Worm (Caenorhabditis elegans) whole organism, mixed stage, embryonic: ENCODE results near the gene F09B9.5.

Experiments used
- M03D4.4 ChIP-seq: sonication (generic microtip); optimal IDR thresholded peaks from 2 replicates; lab custom pipeline; 2017; ENCODE audit warnings: mild to moderate bottlenecking, missing genetic modification characterization, missing compliant biosample characterization
- bed-3 ChIP-seq: fragments of 200-800 bp; sonication (Bioruptor generic); optimal IDR thresholded peaks from 3 replicates; lab custom pipeline; 2018; ENCODE audit warnings: mild to moderate bottlenecking, missing genetic modification characterization, moderate library complexity, missing compliant biosample characterization
- blmp-1 ChIP-seq: fragments of 150-350 bp; optimal IDR thresholded peaks from 2 replicates; lab custom pipeline; 2014; ENCODE audit warnings: missing biosample characterization, missing genetic modification characterization
- ceh-39 ChIP-seq: fragments of 150-350 bp; optimal IDR thresholded peaks from 2 replicates; lab custom pipeline; 2014; ENCODE audit warnings: missing biosample characterization, missing genetic modification characterization
- ceh-43 ChIP-seq: fragments of 200-800 bp; sonication (Bioruptor generic); optimal IDR thresholded peaks from 2 replicates; lab custom pipeline; 2018; ENCODE audit warnings: mild to moderate bottlenecking, missing genetic modification characterization, moderate library complexity, missing compliant biosample characterization
- ceh-83 ChIP-seq: fragments of 200-800 bp; sonication (Bioruptor generic); optimal IDR thresholded peaks from 2 replicates; lab custom pipeline; 2018; ENCODE audit warnings: mild to moderate bottlenecking, missing genetic modification characterization, missing compliant biosample characterization
- ces-1 ChIP-seq: fragments of 150-350 bp; optimal IDR thresholded peaks from 2 replicates; lab custom pipeline; 2014; ENCODE audit warnings: missing biosample characterization, missing genetic modification reagents, missing genetic modification characterization
- cnd-1 ChIP-seq: fragments of 200-800 bp; sonication (Bioruptor generic); optimal IDR thresholded peaks from 2 replicates; lab custom pipeline; 2018; ENCODE audit warnings: mild to moderate bottlenecking, missing genetic modification characterization, missing compliant biosample characterization
- drap-1 ChIP-seq: fragments of 200-800 bp; sonication (Bioruptor generic); optimal IDR thresholded peaks from 3 replicates; lab custom pipeline; 2018; ENCODE audit warnings: mild to moderate bottlenecking, missing genetic modification characterization, missing compliant biosample characterization
- elt-1 ChIP-seq: sonication (generic microtip); optimal IDR thresholded peaks from 2 replicates; lab custom pipeline; 2017; ENCODE audit warnings: missing genetic modification characterization, mild to moderate bottlenecking, missing compliant biosample characterization, antibody characterized with exemption, moderate library complexity, borderline replicate concordance; ENCODE audit not compliant: insufficient read depth
- elt-3 ChIP-seq: fragments of 150-350 bp; optimal IDR thresholded peaks from 2 replicates; lab custom pipeline; 2014; ENCODE audit warnings: missing biosample characterization, missing genetic modification characterization
- flh-1 ChIP-seq: fragments of 200-800 bp; sonication (Bioruptor generic); optimal IDR thresholded peaks from 2 replicates; lab custom pipeline; 2018; ENCODE audit warnings: mild to moderate bottlenecking, missing genetic modification characterization, moderate library complexity, missing compliant biosample characterization
- ham-2 ChIP-seq: fragments of 200-800 bp; sonication (Bioruptor generic); optimal IDR thresholded peaks from 2 replicates; lab custom pipeline; 2018; ENCODE audit warnings: mild to moderate bottlenecking, missing genetic modification characterization, missing compliant biosample characterization
- hlh-1 ChIP-seq: fragments of 150-350 bp; optimal IDR thresholded peaks from 2 replicates; lab custom pipeline; 2014; ENCODE audit warnings: missing biosample characterization, missing genetic modification reagents, missing genetic modification characterization
- lin-13 ChIP-seq: fragments of 150-350 bp; optimal IDR thresholded peaks from 2 replicates; lab custom pipeline; 2014; ENCODE audit warnings: missing biosample characterization, missing genetic modification characterization
- lin-32 ChIP-seq: fragments of 200-800 bp; sonication (Bioruptor generic); optimal IDR thresholded peaks from 2 replicates; lab custom pipeline; 2018; ENCODE audit warnings: mild to moderate bottlenecking, missing genetic modification characterization, missing compliant biosample characterization
- lsy-2 ChIP-seq: fragments of 150-350 bp; optimal IDR thresholded peaks from 2 replicates; lab custom pipeline; 2014; ENCODE audit warnings: missing biosample characterization, missing genetic modification characterization
- mep-1 ChIP-seq: fragments of 150-350 bp; optimal IDR thresholded peaks from 2 replicates; lab custom pipeline; 2017; ENCODE audit warnings: missing biosample characterization, missing genetic modification reagents, missing genetic modification characterization, inconsistent platforms
- mls-2 ChIP-seq: sonication (generic microtip); optimal IDR thresholded peaks from 2 replicates; lab custom pipeline; 2016; ENCODE audit warnings: mild to moderate bottlenecking, missing genetic modification characterization, moderate library complexity, missing compliant biosample characterization
- nhr-12 ChIP-seq: fragments of 150-350 bp; optimal IDR thresholded peaks from 2 replicates; lab custom pipeline; 2014; ENCODE audit warnings: missing biosample characterization, missing genetic modification characterization
- nhr-2 ChIP-seq: fragments of 150-350 bp; optimal IDR thresholded peaks from 2 replicates; lab custom pipeline; 2014; ENCODE audit warnings: missing biosample characterization, missing genetic modification characterization
- nhr-237 ChIP-seq: fragments of 150-350 bp; optimal IDR thresholded peaks from 2 replicates; lab custom pipeline; 2014; ENCODE audit warnings: missing biosample characterization, missing genetic modification characterization
- nhr-28 ChIP-seq: fragments of 150-350 bp; optimal IDR thresholded peaks from 2 replicates; lab custom pipeline; 2014; ENCODE audit warnings: missing biosample characterization, missing genetic modification characterization
- nhr-76 ChIP-seq: sonication (generic microtip); optimal IDR thresholded peaks from 2 replicates; lab custom pipeline; 2017; ENCODE audit warnings: missing biosample characterization, missing genetic modification characterization
- pha-4 ChIP-seq: fragments of 150-350 bp; optimal IDR thresholded peaks from 2 replicates; lab custom pipeline; 2018; ENCODE audit warnings: missing biosample characterization, missing genetic modification reagents, missing genetic modification characterization
- sem-2 ChIP-seq: fragments of 200-800 bp; sonication (Bioruptor generic); optimal IDR thresholded peaks from 2 replicates; lab custom pipeline; 2018; ENCODE audit warnings: mild to moderate bottlenecking, missing genetic modification characterization, missing compliant biosample characterization
- snpc-4 ChIP-seq: fragments of 150-350 bp; optimal IDR thresholded peaks from 2 replicates; lab custom pipeline; 2014; ENCODE audit warnings: missing biosample characterization, missing genetic modification characterization
- sptf-1 ChIP-seq: sonication (generic microtip); optimal IDR thresholded peaks from 2 replicates; lab custom pipeline; 2017; ENCODE audit warnings: mild to moderate bottlenecking, missing genetic modification characterization, moderate library complexity, missing compliant biosample characterization
- tbx-8 ChIP-seq: fragments of 200-800 bp; sonication (Bioruptor generic); optimal IDR thresholded peaks from 2 replicates; lab custom pipeline; 2018; ENCODE audit warnings: mild to moderate bottlenecking, missing genetic modification characterization, moderate library complexity, missing compliant biosample characterization
- unc-120 ChIP-seq: sonication (generic microtip); optimal IDR thresholded peaks from 2 replicates; lab custom pipeline; 2017; ENCODE audit warnings: missing genetic modification characterization, missing compliant biosample characterization; ENCODE audit not compliant: poor library complexity, severe bottlenecking
- unc-39 ChIP-seq: fragments of 150-350 bp; optimal IDR thresholded peaks from 2 replicates; lab custom pipeline; 2014; ENCODE audit warnings: missing biosample characterization, missing genetic modification characterization
- unc-62 ChIP-seq: fragments of 150-350 bp; optimal IDR thresholded peaks from 2 replicates; lab custom pipeline; 2014; ENCODE audit warnings: missing biosample characterization, missing genetic modification reagents, missing genetic modification characterization
- zip-8 ChIP-seq: fragments of 150-350 bp; optimal IDR thresholded peaks from 2 replicates; lab custom pipeline; 2014; ENCODE audit warnings: missing biosample characterization, missing genetic modification characterization

F09B9.5 gene

DNA sequence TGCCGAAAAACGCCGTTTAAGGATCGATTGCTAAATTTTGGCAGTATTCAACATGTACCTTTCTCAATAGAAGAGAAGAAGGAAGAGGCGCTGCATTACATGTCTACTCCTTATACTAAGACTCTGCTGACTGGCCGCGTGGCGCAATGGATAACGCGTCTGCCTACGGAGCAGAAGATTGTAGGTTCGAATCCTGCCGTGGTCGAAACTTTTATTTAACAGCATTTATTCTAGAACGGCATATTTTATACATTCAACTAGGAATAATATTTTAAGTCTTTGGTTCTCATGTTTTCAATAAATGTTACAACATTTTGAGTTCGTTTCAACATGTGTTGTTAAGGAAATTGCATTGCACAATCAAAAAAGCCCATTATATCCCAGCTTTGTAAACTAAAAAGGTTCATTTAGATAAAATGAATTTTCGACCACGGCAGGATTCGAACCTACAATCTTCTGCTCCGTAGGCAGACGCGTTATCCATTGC lies 22.0 kb upstream of the F09B9.5 start:
- TF ChIP-seq flh-1 (GFP tag; lab: Kevin White, UChicago) (peak; percentile 21), ham-2 (GFP tag; lab: Kevin White, UChicago) (peak; percentile 59), pha-4 (tag; lab: Kevin White, UChicago) (peak; percentile 53), sem-2 (GFP tag; lab: Kevin White, UChicago) (peak; percentile 70), ces-1 (peak; percentile 23), bed-3 (GFP tag; lab: Kevin White, UChicago) (peak; percentile 65), elt-1 (tag; lab: Kevin White, UChicago) (peak; percentile 22), drap-1 (peak; percentile 86), unc-120 (tag; lab: Kevin White, UChicago) (peak; percentile 64), M03D4.4 (tag; lab: Kevin White, UChicago) (peak; percentile 84), cnd-1 (tag; lab: Kevin White, UChicago) (peak; percentile 81), ceh-43 (peak; percentile 29), lin-32 (peak; percentile 60), ceh-83 (GFP tag; lab: Kevin White, UChicago) (peak; percentile 88), mls-2 (peak; percentile 81), tbx-8 (GFP tag; lab: Kevin White, UChicago) (peak; percentile 49), mep-1 (tag; lab: Kevin White, UChicago) (peak; percentile 28), unc-62 (GFP tag; lab: Kevin White, UChicago) (peak; percentile 38), sptf-1 (peak; percentile 82)
- TF ChIP-seq, all 35 proteins: peak for 19; not testable (repeated sequence) for 16

DNA sequence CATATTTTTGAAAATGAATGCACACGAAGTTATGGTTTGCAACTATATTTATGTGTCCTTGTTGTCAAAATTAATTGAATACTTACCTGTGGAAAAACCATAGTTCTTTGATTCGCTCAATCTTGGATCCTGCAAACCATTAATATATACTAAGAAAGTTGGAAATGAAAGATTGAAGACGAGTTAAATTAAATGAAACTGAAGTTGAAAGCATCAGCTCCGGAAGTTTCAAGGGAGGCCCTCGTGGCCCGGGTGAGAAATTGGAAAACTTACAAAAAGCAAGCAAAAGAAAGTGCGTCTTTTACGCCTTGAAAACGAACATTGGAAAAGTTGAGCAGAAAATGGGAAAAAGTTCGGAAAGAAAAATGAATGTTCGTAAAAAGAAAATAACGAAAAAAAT lies 21.5 kb upstream of the F09B9.5 start, which contains the start of gene unc-58:
TSS of gene unc-58 (minus strand) at position 101 of the 400 bp plus-strand sequence.
- TF ChIP-seq unc-39 (tag; lab: Kevin White, UChicago) (no peak), cnd-1 (tag; lab: Kevin White, UChicago) (no peak)
- TF ChIP-seq, all 35 proteins: peak for 0

DNA sequence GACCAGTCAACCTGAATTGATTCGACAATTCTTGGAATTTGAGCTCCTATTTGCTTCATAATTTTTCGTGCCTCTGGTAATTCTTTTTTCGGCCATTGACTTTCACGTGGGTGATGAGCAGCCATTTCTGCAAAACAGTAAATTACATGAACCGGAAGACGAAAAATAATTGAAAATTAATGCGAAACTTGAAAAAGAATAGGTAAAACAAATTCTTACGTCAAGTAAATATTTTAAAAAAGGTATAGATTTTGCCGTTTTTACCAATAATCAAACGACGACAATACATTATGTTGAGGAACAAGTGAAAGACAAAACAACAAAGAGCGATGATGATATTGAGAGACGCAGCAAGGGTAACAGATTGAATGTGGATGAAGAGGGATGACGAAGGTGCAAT lies 16.1 kb upstream of the F09B9.5 start, which contains the start of gene moc-1:
TSS of gene moc-1 (minus strand) at position 127 of the 400 bp plus-strand sequence.
- no peak for TF ChIP-seq nhr-28 (tag; lab: Kevin White, UChicago)
- TF ChIP-seq mls-2: no peak
- TF ChIP-seq M03D4.4 (tag; lab: Kevin White, UChicago): no peak
- no peak for TF ChIP-seq ceh-43
- TF ChIP-seq elt-3: no peak
- TF ChIP-seq ham-2 (GFP tag; lab: Kevin White, UChicago): no peak
- TF ChIP-seq sptf-1: no peak
- TF ChIP-seq hlh-1 (tag; lab: Kevin White, UChicago): no peak
- TF ChIP-seq snpc-4 (tag; lab: Kevin White, UChicago): no peak
- TF ChIP-seq lsy-2: no peak
- TF ChIP-seq ceh-83 (GFP tag; lab: Kevin White, UChicago): no peak
- TF ChIP-seq bed-3 (GFP tag; lab: Kevin White, UChicago): no peak
- no peak for TF ChIP-seq ceh-39 (tag; lab: Kevin White, UChicago)
- no peak for TF ChIP-seq mep-1 (tag; lab: Kevin White, UChicago)
- no peak for TF ChIP-seq lin-13 (tag; lab: Kevin White, UChicago)
- TF ChIP-seq ces-1: no peak
- TF ChIP-seq zip-8: no peak
- TF ChIP-seq nhr-2 (tag; lab: Kevin White, UChicago): no peak
- no peak for TF ChIP-seq blmp-1 (tag; lab: Kevin White, UChicago)

DNA sequence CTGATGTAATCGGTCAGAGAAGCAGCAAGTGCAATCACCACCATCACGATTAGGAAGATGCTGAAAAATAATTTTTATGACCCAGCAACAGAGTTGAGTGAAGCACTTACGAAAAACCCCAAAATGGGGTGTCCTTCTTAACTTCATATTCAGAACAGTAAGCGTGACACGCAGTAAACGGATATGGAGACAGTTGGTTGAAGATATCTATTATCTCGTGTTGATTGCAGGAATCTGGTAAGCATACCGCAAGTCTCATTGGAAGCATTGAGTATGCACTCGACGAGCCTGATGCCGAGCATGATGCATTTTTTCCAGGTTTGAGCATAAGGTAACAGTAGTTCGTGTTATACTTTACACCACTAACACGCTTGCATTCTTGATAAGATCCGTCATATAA lies 13.4 kb upstream of the F09B9.5 start:
- TF ChIP-seq sem-2 (GFP tag; lab: Kevin White, UChicago): no peak
- no peak for TF ChIP-seq unc-62 (GFP tag; lab: Kevin White, UChicago)
- TF ChIP-seq nhr-28 (tag; lab: Kevin White, UChicago): no peak
- no peak for TF ChIP-seq mls-2
- TF ChIP-seq nhr-12 (tag; lab: Kevin White, UChicago): no peak
- no peak for TF ChIP-seq drap-1
- TF ChIP-seq mep-1 (tag; lab: Kevin White, UChicago): no peak
- TF ChIP-seq ham-2 (GFP tag; lab: Kevin White, UChicago): no peak
- no peak for TF ChIP-seq nhr-76 (tag; lab: Kevin White, UChicago)
- TF ChIP-seq lin-13 (tag; lab: Kevin White, UChicago): no peak
- TF ChIP-seq sptf-1: no peak
- no peak for TF ChIP-seq blmp-1 (tag; lab: Kevin White, UChicago)
- no peak for TF ChIP-seq hlh-1 (tag; lab: Kevin White, UChicago)
- TF ChIP-seq lin-32: no peak
- no peak for TF ChIP-seq elt-3
- TF ChIP-seq zip-8: no peak
- no peak for TF ChIP-seq nhr-237 (tag; lab: Kevin White, UChicago)
- no peak for TF ChIP-seq ces-1
